Worm (Caenorhabditis elegans): ENCODE data around the gene srt-11.

- TF ChIP-seq ztf-4 (tag; optimal IDR thresholded peaks at IDR 0.05) = no peak
- TF ChIP-seq tlp-1 (tag; optimal IDR thresholded peaks at IDR 0.05) = no peak
- TF ChIP-seq fos-1 (tag; optimal IDR thresholded peaks at IDR 0.05) = no peak
- TF ChIP-seq fkh-10 (GFP tag; optimal IDR thresholded peaks at IDR 0.05) = no peak
- no peak for TF ChIP-seq ceh-82 (tag; optimal IDR thresholded peaks at IDR 0.05)
- TF ChIP-seq nhr-77 (tag; optimal IDR thresholded peaks at IDR 0.05) = no peak
- no peak for TF ChIP-seq nhr-12 (tag; optimal IDR thresholded peaks at IDR 0.05)
- TF ChIP-seq mep-1 (tag; optimal IDR thresholded peaks at IDR 0.05) = no peak
- no peak for TF ChIP-seq dpl-1 (GFP tag; optimal IDR thresholded peaks at IDR 0.05)
Measured at ce11 chrII:14812661-14813060, 6.9 kb downstream of the srt-11 start.
